Worm (Caenorhabditis elegans) whole organism, L4/young adult: Measurements from ENCODE around the gene try-11.

Experiments
- W03F9.2 ChIP-seq: fragments of 150-350 bp; optimal IDR thresholded peaks from 2 replicates; lab custom pipeline; 2014; ENCODE audit warnings: missing biosample characterization, missing genetic modification characterization
- dao-5 ChIP-seq: sonication (generic microtip); optimal IDR thresholded peaks from 2 replicates; lab custom pipeline; 2016; ENCODE audit warnings: missing genotype, missing genetic modification characterization, moderate library complexity, missing compliant biosample characterization
- him-1 ChIP-seq: sonication (generic microtip); optimal IDR thresholded peaks from 2 replicates; lab custom pipeline; 2016; ENCODE audit warnings: missing genotype, missing genetic modification reagents, missing genetic modification characterization, missing compliant biosample characterization

DNA sequence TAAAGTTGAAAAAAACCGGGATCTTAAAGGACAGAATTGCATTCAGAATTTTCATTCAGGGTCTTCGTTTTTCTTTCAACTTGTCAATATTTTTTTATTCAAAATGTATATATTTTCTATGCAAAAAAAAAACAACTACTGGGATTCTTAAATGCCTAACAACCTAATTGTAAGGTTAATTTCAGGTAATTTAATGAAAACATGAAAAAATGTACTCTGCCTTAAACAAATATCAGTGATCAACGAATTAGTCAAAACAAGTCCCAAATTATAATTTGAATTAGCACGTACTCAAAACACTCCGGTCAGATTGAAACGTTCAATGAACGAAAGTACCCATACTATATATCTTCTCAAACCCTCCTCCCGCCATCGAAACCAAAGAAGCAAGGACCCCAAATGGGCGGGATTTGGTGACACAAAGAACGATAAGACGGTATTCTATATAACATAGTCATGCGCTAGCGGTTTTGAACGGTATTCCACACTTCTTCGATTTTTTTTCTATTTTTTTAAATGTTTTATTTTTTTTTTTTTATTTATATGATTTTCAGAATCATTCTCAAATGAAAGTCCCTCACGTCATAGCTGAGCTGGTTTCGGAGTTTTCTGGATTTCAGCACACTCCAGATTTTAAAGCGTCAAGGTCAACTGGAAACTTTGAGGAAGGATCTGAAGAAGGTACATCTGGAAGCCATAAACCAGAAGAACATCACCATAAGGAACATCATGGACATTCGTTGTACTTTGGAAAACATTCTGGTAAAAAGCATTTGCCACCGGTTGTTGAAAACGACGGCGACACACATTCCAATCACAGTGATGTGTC, 15.9 kb upstream of the try-11 start, which contains the start of the genes ddo-2 and F25E5.8:
- TF ChIP-seq him-1: no peak
- TF ChIP-seq W03F9.2 (tag; lab: Kevin White, UChicago): no peak
- TF ChIP-seq dao-5 (tag; lab: Kevin White, UChicago): no peak
